Fruit fly (Drosophila melanogaster): ENCODE data around the gene CG14115.

DNA sequence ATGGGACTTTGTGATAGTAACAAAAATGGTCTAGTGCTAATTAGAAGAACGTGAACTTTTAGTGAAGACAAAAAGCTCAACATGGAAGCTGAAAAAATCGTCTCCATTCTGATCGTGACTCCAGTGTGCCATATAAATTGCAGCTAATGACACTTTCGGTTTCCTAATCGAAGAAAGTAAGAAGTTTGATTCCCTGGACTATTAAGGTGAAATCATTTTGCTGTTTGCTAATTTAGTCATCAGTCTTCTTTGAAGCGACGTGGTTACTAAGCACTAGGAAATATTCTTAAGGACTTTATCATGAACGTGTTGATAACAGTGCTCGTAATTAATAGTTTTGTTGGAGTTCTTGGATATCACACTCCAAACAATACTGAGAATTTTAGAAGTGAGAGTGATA lies 1.5 kb upstream of the CG14115 start, which contains the start of gene CG34429:
- TF ChIP-seq usp (GFP tag; optimal IDR thresholded peaks at IDR 0.05) (no peak), psq (optimal IDR thresholded peaks at IDR 0.05) (no peak), CG8478 (optimal IDR thresholded peaks at IDR 0.05) (no peak)

Data from whole organism.